Worm (Caenorhabditis elegans) whole organism, L4 larva: ENCODE data around the gene F18E3.12.

Experiments
- ceh-28 ChIP-seq: fragments of 150-350 bp; optimal IDR thresholded peaks from 2 replicates; lab custom pipeline; 2014; ENCODE audit warnings: missing biosample characterization, missing genetic modification reagents, missing genetic modification characterization
- ceh-82 ChIP-seq: sonication (generic microtip); optimal IDR thresholded peaks from 2 replicates; lab custom pipeline; 2017; ENCODE audit warnings: missing biosample characterization, missing genetic modification characterization
- vab-7 ChIP-seq: fragments of 200-800 bp; sonication (Bioruptor generic); IDR thresholded peaks from 2 replicates; pipeline ENCODE4 v1.3.6; 2022; ENCODE audit warnings: missing genetic modification reagents, missing genetic modification characterization, missing compliant biosample characterization

DNA sequence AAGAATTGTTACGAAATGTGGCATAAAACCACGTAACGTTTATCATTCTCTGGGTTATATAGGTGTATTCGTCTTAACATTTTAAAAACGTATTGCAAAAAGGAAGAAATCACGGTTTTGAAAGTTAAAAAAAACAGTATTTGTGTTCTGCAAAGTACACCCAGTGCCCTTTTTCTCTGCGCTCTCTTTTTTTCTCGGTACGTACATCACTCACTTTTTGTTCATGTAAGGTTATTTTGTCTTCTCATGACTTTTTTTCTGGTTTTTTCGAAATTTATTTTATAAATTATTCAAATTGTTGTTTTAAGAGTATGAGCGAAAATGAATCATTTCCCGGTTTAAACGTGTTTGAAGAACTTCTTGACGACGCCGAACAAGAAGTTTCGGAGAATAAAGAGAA, 32.2 kb downstream of the F18E3.12 start, which contains the start of gene F25E5.5:
- TF ChIP-seq vab-7 (GFP tag; lab: Robert Waterston, UW) = no peak
- TF ChIP-seq ceh-82 = no peak
- TF ChIP-seq ceh-28 (tag; lab: Kevin White, UChicago) = no peak
